Worm (Caenorhabditis elegans) whole organism, L4 larva: ENCODE data around the gene col-95.
A peak's percentile ranks its signal among the peaks of the same experiment; 100 is the strongest.

Source experiments
- F37D6.2 ChIP-seq: sonication (generic microtip); optimal IDR thresholded peaks from 2 replicates; lab custom pipeline; 2016; ENCODE audit warnings: mild to moderate bottlenecking, missing genetic modification characterization, missing compliant biosample characterization
- F44E2.7 ChIP-seq: fragments of 200-800 bp; sonication (Bioruptor generic); IDR thresholded peaks from 2 replicates; pipeline ENCODE4 v2.1.2; 2022; ENCODE audit warnings: missing genetic modification characterization, missing compliant biosample characterization
- Y105C5A.15 ChIP-seq: fragments of 200-800 bp; sonication (Bioruptor generic); IDR thresholded peaks from 2 replicates; pipeline ENCODE4 v1.3.6; 2022; ENCODE audit warnings: missing genetic modification characterization, missing compliant biosample characterization
- ZK337.2 ChIP-seq: fragments of 200-800 bp; sonication (Bioruptor generic); IDR thresholded peaks from 2 replicates; pipeline ENCODE4 v1.3.6; 2022; ENCODE audit warnings: missing genetic modification reagents, missing genetic modification characterization, missing compliant biosample characterization
- ZK546.5 ChIP-seq, 2 experiments: sonication (generic microtip); optimal IDR thresholded peaks; 2 replicates each; lab custom pipeline; 2017; ENCODE audit warnings: missing biosample characterization in 2 of 2, missing genetic modification characterization in 2 of 2
- aha-1 ChIP-seq: fragments of 150-350 bp; peaks from one replicate; lab custom pipeline; 2014; ENCODE audit warnings: missing biosample characterization, missing genetic modification characterization
- aly-2 ChIP-seq: sonication (generic microtip); optimal IDR thresholded peaks from 2 replicates; lab custom pipeline; 2018; ENCODE audit warnings: missing biosample characterization, missing genetic modification characterization
- ceh-82 ChIP-seq: sonication (generic microtip); optimal IDR thresholded peaks from 2 replicates; lab custom pipeline; 2017; ENCODE audit warnings: missing biosample characterization, missing genetic modification characterization
- daf-19 ChIP-seq: fragments of 200-800 bp; sonication (Bioruptor generic); conservative IDR thresholded peaks from 2 replicates; pipeline ENCODE4 v1.3.6; 2022; ENCODE audit warnings: missing genetic modification characterization, missing compliant biosample characterization
- dmd-6 ChIP-seq: fragments of 200-800 bp; sonication (Bioruptor generic); IDR thresholded peaks from 2 replicates; pipeline ENCODE4 v1.3.6; 2022; ENCODE audit warnings: missing genetic modification reagents, missing genetic modification characterization, missing compliant biosample characterization
- dve-1 ChIP-seq: sonication (generic microtip); optimal IDR thresholded peaks from 2 replicates; lab custom pipeline; 2017; ENCODE audit warnings: antibody characterized with exemption, mild to moderate bottlenecking, missing genetic modification characterization, missing compliant biosample characterization; ENCODE audit not compliant: insufficient read depth
- egl-27 ChIP-seq: sonication (generic microtip); optimal IDR thresholded peaks from 3 replicates; lab custom pipeline; 2017; ENCODE audit warnings: missing biosample characterization, missing genetic modification reagents, missing genetic modification characterization
- fos-1 ChIP-seq: fragments of 150-350 bp; optimal IDR thresholded peaks from 2 replicates; lab custom pipeline; 2014; ENCODE audit warnings: missing biosample characterization, missing genetic modification characterization
- hif-1 ChIP-seq, 2 experiments: sonication (generic microtip); optimal IDR thresholded peaks; 2 replicates each; lab custom pipeline; 2016 to 2017; ENCODE audit warnings: missing compliant biosample characterization in 2 of 2, missing genetic modification characterization in 2 of 2, missing genetic modification reagents in 2 of 2, missing genotype in 2 of 2, mild to moderate bottlenecking in 1 of 2
- hlh-30 ChIP-seq: sonication (generic microtip); optimal IDR thresholded peaks from 2 replicates; lab custom pipeline; 2017; ENCODE audit warnings: antibody characterized with exemption, mild to moderate bottlenecking, missing genetic modification characterization, missing compliant biosample characterization; ENCODE audit not compliant: insufficient read depth
- lin-1 ChIP-seq: fragments of 200-800 bp; sonication (Bioruptor generic); IDR thresholded peaks from 2 replicates; pipeline ENCODE4 v1.3.6; 2022; ENCODE audit warnings: missing genetic modification reagents, missing genetic modification characterization, missing compliant biosample characterization
- lin-29 ChIP-seq: fragments of 200-800 bp; sonication (Bioruptor generic); IDR thresholded peaks from 2 replicates; pipeline ENCODE4 v1.3.6; 2022; ENCODE audit warnings: missing genetic modification reagents, missing genetic modification characterization, missing compliant biosample characterization
- lin-38 ChIP-seq: fragments of 200-800 bp; sonication (Bioruptor generic); IDR thresholded peaks from 2 replicates; pipeline ENCODE4 v1.3.6; 2022; ENCODE audit warnings: missing genetic modification reagents, missing genetic modification characterization, missing compliant biosample characterization
- lin-39 ChIP-seq: fragments of 150-350 bp; optimal IDR thresholded peaks from 2 replicates; lab custom pipeline; 2014; ENCODE audit warnings: missing biosample characterization, missing genetic modification reagents, missing genetic modification characterization
- madf-5 ChIP-seq, 2 experiments: fragments of 200-800 bp; sonication (Bioruptor generic); IDR thresholded peaks; 2 replicates each; pipeline ENCODE4 v1.3.6; 2022; ENCODE audit warnings: missing compliant biosample characterization in 2 of 2, missing genetic modification characterization in 2 of 2
- mdt-29 ChIP-seq: fragments of 200-800 bp; sonication (Bioruptor generic); IDR thresholded peaks from 2 replicates; pipeline ENCODE4 v1.3.6; 2022; ENCODE audit warnings: missing genetic modification reagents, missing genetic modification characterization, missing compliant biosample characterization
- mes-2 ChIP-seq: sonication (generic microtip); optimal IDR thresholded peaks from 2 replicates; lab custom pipeline; 2016; ENCODE audit warnings: missing genotype, mild to moderate bottlenecking, missing genetic modification characterization, missing compliant biosample characterization; ENCODE audit not compliant: poor library complexity, severe bottlenecking
- mxl-2 ChIP-seq: fragments of 200-800 bp; sonication (Bioruptor generic); conservative IDR thresholded peaks from 2 replicates; pipeline ENCODE4 v1.3.6; 2022; ENCODE audit warnings: missing genetic modification reagents, missing genetic modification characterization, missing compliant biosample characterization
- mxl-3 ChIP-seq: fragments of 200-800 bp; sonication (Bioruptor generic); optimal IDR thresholded peaks from 2 replicates; lab custom pipeline; 2018; ENCODE audit warnings: mild to moderate bottlenecking, missing genetic modification characterization, missing compliant biosample characterization
- nhr-102 ChIP-seq: sonication (generic microtip); optimal IDR thresholded peaks from 2 replicates; lab custom pipeline; 2016; ENCODE audit warnings: mild to moderate bottlenecking, missing genetic modification characterization, moderate library complexity, missing compliant biosample characterization
- nhr-11 ChIP-seq: fragments of 150-350 bp; optimal IDR thresholded peaks from 2 replicates; lab custom pipeline; 2014; ENCODE audit warnings: missing biosample characterization, missing genetic modification characterization
- nhr-111 ChIP-seq: fragments of 200-800 bp; sonication (Bioruptor generic); optimal IDR thresholded peaks from 2 replicates; lab custom pipeline; 2018; ENCODE audit warnings: mild to moderate bottlenecking, missing genetic modification characterization, missing compliant biosample characterization
- nhr-25 ChIP-seq: sonication (generic microtip); optimal IDR thresholded peaks from 2 replicates; lab custom pipeline; 2017; ENCODE audit warnings: missing genetic modification characterization, mild to moderate bottlenecking, missing compliant biosample characterization, antibody characterized with exemption, moderate library complexity, borderline replicate concordance; ENCODE audit not compliant: insufficient read depth
- nhr-28 ChIP-seq: fragments of 150-350 bp; optimal IDR thresholded peaks from 2 replicates; lab custom pipeline; 2014; ENCODE audit warnings: missing biosample characterization, missing genetic modification characterization
- nhr-41 ChIP-seq: fragments of 200-800 bp; sonication (Bioruptor generic); IDR thresholded peaks from 2 replicates; pipeline ENCODE4 v1.3.6; 2022; ENCODE audit warnings: missing genetic modification reagents, missing genetic modification characterization, missing compliant biosample characterization
- nhr-42 ChIP-seq: fragments of 200-800 bp; sonication (Bioruptor generic); IDR thresholded peaks from 2 replicates; pipeline ENCODE4 v1.3.6; 2022; ENCODE audit warnings: missing genetic modification characterization, missing compliant biosample characterization
- nhr-6 ChIP-seq: fragments of 150-350 bp; optimal IDR thresholded peaks from 2 replicates; lab custom pipeline; 2014; ENCODE audit warnings: missing biosample characterization, missing genetic modification characterization
- pqm-1 ChIP-seq: sonication (generic microtip); optimal IDR thresholded peaks from 2 replicates; lab custom pipeline; 2017; ENCODE audit warnings: missing biosample characterization, missing genetic modification characterization
- saeg-2 ChIP-seq: fragments of 200-800 bp; sonication (Bioruptor generic); IDR thresholded peaks from 2 replicates; pipeline ENCODE4 v1.3.6; 2022; ENCODE audit warnings: missing genetic modification reagents, missing genetic modification characterization, missing compliant biosample characterization
- tag-97 ChIP-seq: fragments of 200-800 bp; sonication (Bioruptor generic); IDR thresholded peaks from 2 replicates; pipeline ENCODE4 v1.3.6; 2022; ENCODE audit warnings: missing genetic modification characterization, missing compliant biosample characterization
- tra-1 ChIP-seq: fragments of 200-800 bp; sonication (Bioruptor generic); IDR thresholded peaks from 2 replicates; pipeline ENCODE4 v1.3.6; 2022; ENCODE audit warnings: missing genetic modification reagents, missing genetic modification characterization, missing compliant biosample characterization
- zip-11 ChIP-seq: fragments of 200-800 bp; sonication (Bioruptor generic); IDR thresholded peaks from 2 replicates; pipeline ENCODE4 v1.3.6; 2022; ENCODE audit warnings: missing genetic modification characterization, missing compliant biosample characterization

col-95 gene

DNA sequence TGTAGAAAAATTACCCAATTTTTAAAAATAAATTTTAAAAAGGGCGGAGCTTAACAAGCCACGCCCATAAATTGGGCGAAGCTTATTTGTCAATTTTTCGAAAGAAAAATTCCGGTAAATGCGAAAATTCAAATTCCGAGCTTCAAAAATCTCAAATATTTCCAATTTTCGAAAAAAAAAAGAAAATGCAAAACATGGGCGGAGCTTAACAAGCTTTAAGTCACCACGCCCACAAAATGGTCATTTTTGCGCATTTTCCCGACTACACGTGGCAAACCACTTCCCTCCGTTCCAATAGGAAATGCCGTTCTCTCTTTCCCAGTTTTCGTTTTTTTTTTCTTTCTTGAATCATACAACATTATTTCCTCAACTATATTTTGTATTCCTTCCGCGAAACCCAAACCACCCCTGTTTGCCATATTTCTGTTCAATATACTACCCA lies 9.3 kb upstream of the col-95 start (continued):
- TF ChIP-seq lin-1 (GFP tag; lab: Robert Waterston, UW) (0 out of 2 replicates have a peak, but pooled peaks have one; percentile 11), daf-19 (GFP tag; lab: Robert Waterston, UW) (no peak), pqm-1 (tag; lab: Kevin White, UChicago) (no peak), zip-11 (GFP tag; lab: Robert Waterston, UW) (no peak), nhr-102 (tag; lab: Kevin White, UChicago) (peak; percentile 60), fos-1 (tag; lab: Kevin White, UChicago) (no peak), tra-1 (no peak), saeg-2 (GFP tag; lab: Robert Waterston, UW) (no peak), ceh-82 (tag; lab: Kevin White, UChicago) (no peak), nhr-28 (tag; lab: Kevin White, UChicago) (no peak), nhr-6 (tag; lab: Kevin White, UChicago) (no peak), ZK546.5 (tag; optimal IDR thresholded peaks at IDR 0.05; lab: Kevin White, UChicago) (no peak), aly-2 (tag; lab: Kevin White, UChicago) (no peak), F37D6.2 (no peak), tag-97 (no peak), mdt-29 (GFP tag; lab: Robert Waterston, UW) (no peak), nhr-42 (GFP tag; lab: Robert Waterston, UW) (peak; percentile 48; the same call in 1 of the 2 replicates), Y105C5A.15 (no peak), dve-1 (tag; lab: Kevin White, UChicago) (peak; percentile 25), lin-38 (GFP tag; lab: Robert Waterston, UW) (no peak; the same call in none of the 2 replicates), egl-27 (tag; lab: Kevin White, UChicago) (no peak), F44E2.7 (GFP tag; lab: Robert Waterston, UW) (no peak), aha-1 (peak; percentile 63), nhr-41 (GFP tag; lab: Robert Waterston, UW) (no peak; the same call in 1 of the 2 replicates), mxl-2 (no peak)

DNA sequence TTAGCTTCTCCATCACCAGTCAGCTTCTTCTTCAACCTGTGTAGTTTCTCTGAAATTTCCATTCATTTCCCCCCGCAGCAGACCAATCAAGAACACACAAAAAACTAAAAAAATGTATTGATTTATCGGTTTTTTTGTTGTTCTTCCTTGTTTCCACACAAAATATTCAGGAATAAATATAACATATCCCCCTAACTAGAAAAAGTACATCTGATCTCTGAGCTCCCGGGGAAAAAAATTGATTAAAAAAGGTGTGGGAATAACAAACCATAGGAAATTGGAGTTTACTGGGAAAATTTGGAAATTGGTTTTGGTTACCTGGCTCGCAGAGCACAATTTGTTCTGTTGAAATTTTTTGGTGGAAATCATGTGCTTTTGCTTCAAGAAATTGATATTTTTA lies 8.8 kb upstream of the col-95 start, which contains the start of gene Y41C4A.22:
Gene Y41C4A.22 (plus strand): TSS at position 301 of the 400 bp plus-strand sequence.
- TF ChIP-seq mes-2 (peak; percentile 12), lin-29 (GFP tag; lab: Robert Waterston, UW) (no peak), ZK337.2 (0 out of 2 replicates have a peak, but pooled peaks have one; percentile 3)

DNA sequence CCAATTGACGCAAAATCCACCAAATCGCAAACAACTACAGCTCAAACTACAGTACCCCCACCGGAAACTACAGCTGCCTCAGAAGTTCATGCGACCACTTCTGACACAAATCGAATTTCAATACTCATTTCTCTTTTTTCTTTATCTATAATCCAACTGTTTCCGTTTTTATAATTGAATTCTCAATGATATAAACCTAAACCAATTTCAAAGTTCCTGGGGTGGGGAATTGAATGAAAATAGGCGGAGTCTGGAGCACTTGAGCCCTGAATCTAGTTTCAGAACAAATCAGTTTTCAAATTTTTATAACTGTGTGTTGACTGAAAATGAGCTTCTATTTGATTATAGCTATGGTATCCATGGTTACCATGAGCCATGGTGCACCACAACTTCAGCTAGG lies 7.5 kb upstream of the col-95 start, which contains the start of gene Y41C4A.6:
Gene Y41C4A.6 (plus strand): TSS at position 301 of the 400 bp plus-strand sequence.
- TF ChIP-seq nhr-25 (tag; lab: Kevin White, UChicago) (no peak), lin-39 (tag; lab: Kevin White, UChicago) (no peak), nhr-111 (GFP tag; lab: Kevin White, UChicago) (no peak), F37D6.2 (no peak), dmd-6 (no peak), hif-1 (tag; optimal IDR thresholded peaks at IDR 0.05; lab: Kevin White, UChicago) (no peak), nhr-28 (tag; lab: Kevin White, UChicago) (no peak), nhr-11 (tag; lab: Kevin White, UChicago) (no peak), hlh-30 (tag; lab: Kevin White, UChicago) (no peak), mxl-3 (GFP tag; lab: Kevin White, UChicago) (no peak), madf-5 (GFP tag; IDR thresholded peaks at IDR 0.05; lab: Robert Waterston, UW) (no peak)
